Worm (Caenorhabditis elegans): ENCODE measurements around the gene F26D2.15.

DNA sequence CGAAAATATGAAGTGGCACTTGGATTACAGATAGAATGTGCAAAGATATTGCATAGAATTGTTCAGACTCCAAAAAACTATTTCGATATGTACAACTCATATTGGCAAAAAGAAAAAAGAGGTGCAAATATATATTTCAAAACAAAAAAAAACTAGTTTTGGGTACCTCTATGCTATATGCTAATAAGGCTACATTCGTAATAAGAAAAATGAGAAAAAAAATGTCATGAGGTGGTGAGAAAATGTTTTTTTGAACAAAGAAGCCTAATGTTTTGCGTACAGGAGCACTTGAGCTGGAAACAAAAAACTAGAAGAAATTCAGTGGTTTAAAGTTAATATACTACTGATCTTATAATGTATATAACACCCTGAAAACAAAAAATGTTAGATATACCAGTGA, 23.2 kb downstream of the F26D2.15 start, which contains the start of gene srh-142:
- no peak for TF ChIP-seq irx-1 (tag; optimal IDR thresholded peaks at IDR 0.05)
- no peak for TF ChIP-seq nhr-77 (tag; optimal IDR thresholded peaks at IDR 0.05)
- TF ChIP-seq nhr-76 (tag; optimal IDR thresholded peaks at IDR 0.05), result no peak
